Fruit fly (Drosophila melanogaster) S2 (cell line): Measurements from ENCODE around the gene Pbgs.

Source experiments
- CG8478 ChIP-seq: fragments of >200 bp; optimal IDR thresholded peaks from 2 replicates; lab custom pipeline; 2018
- CTCF ChIP-seq, 2 experiments: fragments of >200 bp; optimal IDR thresholded peaks; 2 replicates each; lab custom pipeline; 2018

- no peak for TF ChIP-seq CG8478 (lab: Kevin White, UChicago)
- no peak for TF ChIP-seq CTCF (optimal IDR thresholded peaks at IDR 0.05; lab: Kevin White, UChicago)
These were observed 1.3 kb downstream of the Pbgs start for dm6 chr3L:12269867-12270266.
